Worm (Caenorhabditis elegans): ENCODE data around the gene lin-46.

DNA sequence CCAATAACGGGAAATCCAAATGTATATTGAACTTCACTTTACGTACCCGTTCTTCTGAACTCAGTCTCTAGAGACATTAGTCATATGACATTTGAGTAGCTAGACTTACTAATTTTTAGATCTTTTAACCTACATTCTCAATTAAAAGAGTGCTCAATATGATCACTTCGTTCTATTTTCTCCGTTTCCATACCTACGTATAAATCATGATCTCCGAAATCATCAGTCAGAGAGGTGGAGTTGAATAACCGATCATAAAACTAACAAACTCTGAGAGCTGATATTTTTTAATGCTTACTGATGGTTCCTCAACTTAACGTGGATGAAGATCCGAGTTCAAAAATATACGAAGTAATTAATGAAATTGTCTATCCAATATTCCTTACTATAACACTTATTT is 4.6 kb upstream of the lin-46 start, which contains the start of gene srd-35:
- TF ChIP-seq madf-9 (GFP tag; conservative IDR thresholded peaks at IDR 0.05) (no peak), lin-15B (tag; optimal IDR thresholded peaks at IDR 0.05) (no peak), mes-2 (tag; optimal IDR thresholded peaks at IDR 0.05; ENCODE audit: poor library complexity, severe bottlenecking) (no peak), aly-2 (tag; optimal IDR thresholded peaks at IDR 0.05) (no peak), hmg-1.1 (GFP tag; IDR thresholded peaks at IDR 0.05) (no peak)
